Fruit fly (Drosophila melanogaster) S2 (cell line): Measurements from ENCODE around the gene CG9662.

Experiments used
- CG8478 ChIP-seq: fragments of >200 bp; optimal IDR thresholded peaks from 2 replicates; lab custom pipeline; 2018
- CTCF ChIP-seq, 2 experiments: fragments of >200 bp; optimal IDR thresholded peaks; 2 replicates each; lab custom pipeline; 2018

dm6 chr2L:3376684-3377086 lies at the start of gene CG9662, which contains the start of gene Ptpa:
- TF ChIP-seq CG8478 (no peak), CTCF (optimal IDR thresholded peaks at IDR 0.05; lab: Kevin White, UChicago) (no peak)
